Fruit fly (Drosophila melanogaster): ENCODE results near the gene Rsf1.

Rsf1 gene

DNA sequence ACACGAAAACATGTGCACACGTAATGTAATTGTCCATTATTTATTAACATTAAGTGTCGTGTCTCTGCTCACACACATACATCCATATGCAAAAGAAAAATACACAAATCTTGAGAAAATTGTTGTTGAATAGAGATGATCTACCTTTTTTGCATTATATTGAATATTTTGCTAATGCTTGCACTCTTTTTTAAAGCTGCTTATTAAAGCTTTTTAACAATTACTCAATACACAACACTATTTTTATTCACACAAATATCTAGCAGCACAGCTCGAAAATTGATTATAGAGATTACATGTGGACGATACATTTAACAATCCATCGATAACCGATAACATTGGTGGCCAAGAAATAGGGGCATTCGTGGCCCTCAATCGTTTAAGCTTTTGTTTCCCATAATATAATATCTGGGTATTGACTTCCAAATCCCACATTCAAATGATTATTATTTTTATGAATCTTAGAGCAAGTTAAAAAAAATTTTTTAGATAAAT lies 28.8 kb upstream of the Rsf1 start, which contains the start of gene Ufd4 (continued):
- TF ChIP-seq hbn (GFP tag; IDR thresholded peaks at IDR 0.05; ENCODE audit: partially characterized antibody): no peak; the same call in 1 of the 2 replicates
- no peak; the same call in 1 of the 2 replicates for TF ChIP-seq unc-4 (GFP tag; IDR thresholded peaks at IDR 0.05; ENCODE audit: partially characterized antibody)
- peak; percentile 66 for TF ChIP-seq CG14710 (tag; optimal IDR thresholded peaks at IDR 0.05)
- TF ChIP-seq psq (GFP tag; optimal IDR thresholded peaks at IDR 0.05): no peak
- no peak; the same call in 2 of the 3 replicates for TF ChIP-seq ci (GFP tag; IDR thresholded peaks at IDR 0.05)
- no peak for TF ChIP-seq klu (GFP tag; IDR thresholded peaks at IDR 0.05)
- TF ChIP-seq lbe (GFP tag; optimal IDR thresholded peaks at IDR 0.05): no peak
- peak; percentile 56 for TF ChIP-seq fd96Cb (tag; optimal IDR thresholded peaks at IDR 0.05)
- peak; percentile 63 for TF ChIP-seq CG16863 (GFP tag; optimal IDR thresholded peaks at IDR 0.05)
- no peak for TF ChIP-seq Drgx (GFP tag; IDR thresholded peaks at IDR 0.05)
- no peak for TF ChIP-seq CG4707 (GFP tag; optimal IDR thresholded peaks at IDR 0.05)
- TF ChIP-seq pnt (GFP tag; optimal IDR thresholded peaks at IDR 0.05): peak; percentile 8
- peak; percentile 23 for TF ChIP-seq CG7786 (GFP tag; optimal IDR thresholded peaks at IDR 0.05)
- TF ChIP-seq CG9797 (GFP tag; optimal IDR thresholded peaks at IDR 0.05): no peak
- TF ChIP-seq org-1 (GFP tag; optimal IDR thresholded peaks at IDR 0.05): peak; percentile 1
- no peak for TF ChIP-seq sug (tag; optimal IDR thresholded peaks at IDR 0.05)
- peak; percentile 8 for TF ChIP-seq dm (GFP tag; optimal IDR thresholded peaks at IDR 0.05)
- TF ChIP-seq sisA (GFP tag; IDR thresholded peaks at IDR 0.05): no peak
- TF ChIP-seq grau (tag; optimal IDR thresholded peaks at IDR 0.05): no peak
- TF ChIP-seq CG2202 (tag; optimal IDR thresholded peaks at IDR 0.05): peak; percentile 0
- no peak for TF ChIP-seq CG18599 (GFP tag; optimal IDR thresholded peaks at IDR 0.05)
- no peak for TF ChIP-seq peb (GFP tag; IDR thresholded peaks at IDR 0.05)
- TF ChIP-seq E2f2 (GFP tag; IDR thresholded peaks at IDR 0.05): peak; percentile 33; the same call in 1 of the 2 replicates
- TF ChIP-seq GATAe (GFP tag; conservative IDR thresholded peaks at IDR 0.05): no peak
- no peak for TF ChIP-seq CG43689 (GFP tag; IDR thresholded peaks at IDR 0.05)
- peak; percentile 14 for TF ChIP-seq CG8089 (GFP tag; optimal IDR thresholded peaks at IDR 0.05)
- no peak for TF ChIP-seq CG5953 (GFP tag; IDR thresholded peaks at IDR 0.05)
- TF ChIP-seq esg (GFP tag; conservative IDR thresholded peaks at IDR 0.05): no peak
- TF ChIP-seq Med (GFP tag): peak; percentile 95
- TF ChIP-seq danr (GFP tag; IDR thresholded peaks at IDR 0.05): no peak
- no peak for TF ChIP-seq CG4328 (GFP tag; optimal IDR thresholded peaks at IDR 0.05)
- TF ChIP-seq Gug (GFP tag; IDR thresholded peaks at IDR 0.05): no peak
- peak; percentile 76 for TF ChIP-seq Fer1 (GFP tag; optimal IDR thresholded peaks at IDR 0.05)
- no peak for TF ChIP-seq Sox102F (GFP tag; optimal IDR thresholded peaks at IDR 0.05)
- peak; percentile 61 for TF ChIP-seq CG12104 (GFP tag; optimal IDR thresholded peaks at IDR 0.05)
- no peak for TF ChIP-seq fd102C (GFP tag; optimal IDR thresholded peaks at IDR 0.05)
- no peak for TF ChIP-seq CG12071 (GFP tag; optimal IDR thresholded peaks at IDR 0.05)
- no peak for TF ChIP-seq CG11093 (GFP tag; IDR thresholded peaks at IDR 0.05)
- peak; percentile 60; the same call in 1 of the 2 replicates for TF ChIP-seq CG13287 (GFP tag; IDR thresholded peaks at IDR 0.05; ENCODE audit: partially characterized antibody)
- TF ChIP-seq CG11560 (tag; IDR thresholded peaks at IDR 0.05): no peak
- TF ChIP-seq luna (GFP tag; optimal IDR thresholded peaks at IDR 0.05): no peak
- TF ChIP-seq sqz (GFP tag; optimal IDR thresholded peaks at IDR 0.05): no peak
- TF ChIP-seq pum (GFP tag; optimal IDR thresholded peaks at IDR 0.05): peak; percentile 36
- TF ChIP-seq MTF-1 (GFP tag; optimal IDR thresholded peaks at IDR 0.05; ENCODE audit: borderline replicate concordance): no peak
- TF ChIP-seq HLH54F (GFP tag; optimal IDR thresholded peaks at IDR 0.05): peak; percentile 63
- TF ChIP-seq CG10959 (GFP tag; IDR thresholded peaks at IDR 0.05): no peak
- no peak for TF ChIP-seq en (GFP tag; optimal IDR thresholded peaks at IDR 0.05)
- no peak for TF ChIP-seq CG17186 (GFP tag; optimal IDR thresholded peaks at IDR 0.05)
- peak; percentile 80; the same call in 1 of the 2 replicates for TF ChIP-seq CG1024 (GFP tag; IDR thresholded peaks at IDR 0.05)
- peak; percentile 75; the same call in 1 of the 2 replicates for TF ChIP-seq CG14014 (GFP tag; IDR thresholded peaks at IDR 0.05)
- TF ChIP-seq nmo (GFP tag; optimal IDR thresholded peaks at IDR 0.05): peak; percentile 75

Measured in whole organism, embryonic.